Worm (Caenorhabditis elegans) whole organism, mixed stage, embryonic: ENCODE measurements around the gene srt-39.

ENCODE experiments used
- elt-3 ChIP-seq: fragments of 150-350 bp; optimal IDR thresholded peaks from 2 replicates; lab custom pipeline; 2014; ENCODE audit warnings: missing biosample characterization, missing genetic modification characterization
- ham-2 ChIP-seq: fragments of 200-800 bp; sonication (Bioruptor generic); optimal IDR thresholded peaks from 2 replicates; lab custom pipeline; 2018; ENCODE audit warnings: mild to moderate bottlenecking, missing genetic modification characterization, missing compliant biosample characterization
- hlh-1 ChIP-seq: fragments of 150-350 bp; optimal IDR thresholded peaks from 2 replicates; lab custom pipeline; 2014; ENCODE audit warnings: missing biosample characterization, missing genetic modification reagents, missing genetic modification characterization
- nhr-12 ChIP-seq: fragments of 150-350 bp; optimal IDR thresholded peaks from 2 replicates; lab custom pipeline; 2014; ENCODE audit warnings: missing biosample characterization, missing genetic modification characterization
- nhr-237 ChIP-seq: fragments of 150-350 bp; optimal IDR thresholded peaks from 2 replicates; lab custom pipeline; 2014; ENCODE audit warnings: missing biosample characterization, missing genetic modification characterization
- unc-39 ChIP-seq: fragments of 150-350 bp; optimal IDR thresholded peaks from 2 replicates; lab custom pipeline; 2014; ENCODE audit warnings: missing biosample characterization, missing genetic modification characterization
- unc-62 ChIP-seq: fragments of 150-350 bp; optimal IDR thresholded peaks from 2 replicates; lab custom pipeline; 2014; ENCODE audit warnings: missing biosample characterization, missing genetic modification reagents, missing genetic modification characterization
- ztf-11 ChIP-seq: fragments of 150-350 bp; optimal IDR thresholded peaks from 2 replicates; lab custom pipeline; 2014; ENCODE audit warnings: missing biosample characterization, missing genetic modification characterization

ce11 chrV:12512773-12513172, 28.1 kb downstream of the srt-39 start, which contains the start of the genes T28H10.2 and lgmn-1:
- no peak for TF ChIP-seq nhr-237 (tag; lab: Kevin White, UChicago)
- no peak for TF ChIP-seq nhr-12
- no peak for TF ChIP-seq elt-3 (tag; lab: Kevin White, UChicago)
- TF ChIP-seq unc-39 = no peak
- TF ChIP-seq ztf-11 (tag; lab: Kevin White, UChicago) = no peak
- TF ChIP-seq hlh-1 (tag; lab: Kevin White, UChicago) = no peak
- no peak for TF ChIP-seq ham-2
- TF ChIP-seq unc-62 (GFP tag; lab: Kevin White, UChicago) = no peak
